Fruit fly (Drosophila melanogaster): ENCODE measurements around the gene CG15443.

CG15443 gene

DNA sequence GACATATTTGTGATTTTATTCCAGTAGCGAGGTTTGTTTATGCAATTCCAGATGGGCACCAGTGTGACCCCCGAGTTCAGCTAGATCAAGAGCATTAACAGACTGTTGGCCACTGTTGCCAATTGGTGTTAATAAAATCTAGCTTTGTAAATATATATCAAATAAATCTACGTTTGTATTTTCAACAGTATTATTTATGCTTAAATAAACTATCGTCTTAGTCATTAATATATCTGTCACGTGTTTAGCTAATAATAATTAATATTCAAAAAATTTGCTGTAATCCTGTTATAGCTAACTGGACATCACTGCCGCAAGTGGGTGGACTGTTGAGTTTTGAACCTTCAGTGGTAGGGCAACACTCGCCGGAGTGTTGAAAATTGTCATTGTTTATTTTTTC is 3.7 kb downstream of the CG15443 start, which contains the start of the genes mRpL27 and CG15435 (continued):
- TF ChIP-seq CG12942 (GFP tag; optimal IDR thresholded peaks at IDR 0.05) = no peak
- no peak for TF ChIP-seq CG15073 (GFP tag; optimal IDR thresholded peaks at IDR 0.05)
- TF ChIP-seq CG10462 (GFP tag; optimal IDR thresholded peaks at IDR 0.05) = no peak
- no peak for TF ChIP-seq corto (GFP tag; optimal IDR thresholded peaks at IDR 0.05)
- TF ChIP-seq sug (tag; optimal IDR thresholded peaks at IDR 0.05) = peak; percentile 60
- no peak for TF ChIP-seq CG6791 (GFP tag; IDR thresholded peaks at IDR 0.05; ENCODE audit: partially characterized antibody)
- TF ChIP-seq HLH3B (GFP tag; IDR thresholded peaks at IDR 0.05) = no peak
- no peak for TF ChIP-seq odd (GFP tag; optimal IDR thresholded peaks at IDR 0.05)
- no peak for TF ChIP-seq wek (GFP tag; optimal IDR thresholded peaks at IDR 0.05)
- peak; percentile 32 for TF ChIP-seq HLH54F (GFP tag; optimal IDR thresholded peaks at IDR 0.05)
- no peak for TF ChIP-seq CG17612 (GFP tag; IDR thresholded peaks at IDR 0.05)
- no peak for TF ChIP-seq Side (GFP tag; optimal IDR thresholded peaks at IDR 0.05)
- TF ChIP-seq wor (GFP tag; IDR thresholded peaks at IDR 0.05) = no peak
- peak; percentile 31 for TF ChIP-seq CG13894 (tag; optimal IDR thresholded peaks at IDR 0.05)
- peak; percentile 38 for TF ChIP-seq CG13296 (GFP tag; optimal IDR thresholded peaks at IDR 0.05)
- no peak for TF ChIP-seq CG11723 (GFP tag; optimal IDR thresholded peaks at IDR 0.05)
- 0 out of 3 replicates have a peak, but pooled peaks have one; percentile 22 for TF ChIP-seq sr (GFP tag; IDR thresholded peaks at IDR 0.05)
- TF ChIP-seq pan (optimal IDR thresholded peaks at IDR 0.05) = no peak
- peak in 1 of 2 experiments; percentile 20 for TF ChIP-seq pan (GFP tag; optimal IDR thresholded peaks at IDR 0.05 in 1 of 2, IDR thresholded peaks at IDR 0.05 in 1 of 2)
- TF ChIP-seq CG14667 (GFP tag; IDR thresholded peaks at IDR 0.05) = no peak
- peak; percentile 65 for TF ChIP-seq twi (tag; optimal IDR thresholded peaks at IDR 0.05)
- TF ChIP-seq hth (optimal IDR thresholded peaks at IDR 0.05) = no peak
- TF ChIP-seq insv (GFP tag; optimal IDR thresholded peaks at IDR 0.05) = no peak
- TF ChIP-seq CG32532 (GFP tag; IDR thresholded peaks at IDR 0.05) = peak; percentile 49
- TF ChIP-seq Xbp1 (GFP tag; optimal IDR thresholded peaks at IDR 0.05) = peak; percentile 26
- no peak for TF ChIP-seq Mad (GFP tag; optimal IDR thresholded peaks at IDR 0.05)
- TF ChIP-seq Atf-2 (GFP tag; optimal IDR thresholded peaks at IDR 0.05) = no peak
- TF ChIP-seq Med (GFP tag) = peak; percentile 79
- TF ChIP-seq run (tag; optimal IDR thresholded peaks at IDR 0.05) = no peak
- TF ChIP-seq dysf (GFP tag; IDR thresholded peaks at IDR 0.05) = peak; percentile 34; the same call in 1 of the 3 replicates
- TF ChIP-seq sens (GFP tag) = peak; percentile 67
- TF ChIP-seq nom (GFP tag; optimal IDR thresholded peaks at IDR 0.05) = peak; percentile 17
- peak; percentile 22 for TF ChIP-seq Elba2 (GFP tag; optimal IDR thresholded peaks at IDR 0.05)
- TF ChIP-seq tll (GFP tag; optimal IDR thresholded peaks at IDR 0.05) = no peak
- TF ChIP-seq Spps (tag; optimal IDR thresholded peaks at IDR 0.05) = no peak
- no peak for TF ChIP-seq CG16813 (GFP tag; IDR thresholded peaks at IDR 0.05; ENCODE audit: partially characterized antibody)
- TF ChIP-seq CG3995 (GFP tag; optimal IDR thresholded peaks at IDR 0.05) = peak; percentile 4
- TF ChIP-seq CG17385 (GFP tag; optimal IDR thresholded peaks at IDR 0.05) = peak; percentile 7
- TF ChIP-seq CG17328 (GFP tag; IDR thresholded peaks at IDR 0.05) = 0 out of 2 replicates have a peak, but pooled peaks have one; percentile 17
- peak; percentile 27 for TF ChIP-seq CG17912 (GFP tag; optimal IDR thresholded peaks at IDR 0.05)
- TF ChIP-seq Myb (GFP tag; optimal IDR thresholded peaks at IDR 0.05) = peak; percentile 50
- no peak for TF ChIP-seq CG4360 (GFP tag; IDR thresholded peaks at IDR 0.05)
- no peak for TF ChIP-seq fd102C (GFP tag; optimal IDR thresholded peaks at IDR 0.05)
- no peak for TF ChIP-seq oc (tag; optimal IDR thresholded peaks at IDR 0.05)
- TF ChIP-seq nerfin-1 (tag; optimal IDR thresholded peaks at IDR 0.05) = peak; percentile 39
- peak; percentile 82 for TF ChIP-seq CG10267 (tag; optimal IDR thresholded peaks at IDR 0.05)
- no peak for TF ChIP-seq CG9609 (GFP tag; optimal IDR thresholded peaks at IDR 0.05)
- TF ChIP-seq fd3F (GFP tag; optimal IDR thresholded peaks at IDR 0.05) = no peak
- peak; percentile 43; the same call in 1 of the 2 replicates for TF ChIP-seq amos (GFP tag; IDR thresholded peaks at IDR 0.05; ENCODE audit: partially characterized antibody)
- TF ChIP-seq Pdp1 (GFP tag; optimal IDR thresholded peaks at IDR 0.05) = peak in 1 of 2 experiments; percentile 95
- TF ChIP-seq ATbp (GFP tag; optimal IDR thresholded peaks at IDR 0.05) = no peak

Measured in whole organism, embryonic.